Worm (Caenorhabditis elegans) whole organism, late embryonic: ENCODE results near the gene F10E7.2.
A peak's percentile ranks its signal among the peaks of the same experiment; 100 is the strongest.
"Not testable (repeated sequence)": the region's sequence is repeated elsewhere in the genome, so short reads cannot be mapped to it uniquely, and the experiment has no call there.

ENCODE experiments used
- C08G9.2 ChIP-seq: sonication (generic microtip); optimal IDR thresholded peaks from 2 replicates; lab custom pipeline; 2016; ENCODE audit warnings: mild to moderate bottlenecking, missing genetic modification characterization, moderate library complexity, missing compliant biosample characterization
- F13H6.1 ChIP-seq: sonication (generic microtip); optimal IDR thresholded peaks from 2 replicates; lab custom pipeline; 2016; ENCODE audit warnings: missing genetic modification characterization, missing compliant biosample characterization
- K02D7.2 ChIP-seq: sonication (generic microtip); optimal IDR thresholded peaks from 2 replicates; lab custom pipeline; 2017; ENCODE audit warnings: mild to moderate bottlenecking, missing genetic modification characterization, missing compliant biosample characterization
- T23F11.4 ChIP-seq: fragments of 200-800 bp; sonication (Bioruptor generic); optimal IDR thresholded peaks from 2 replicates; lab custom pipeline; 2018; ENCODE audit warnings: mild to moderate bottlenecking, missing genetic modification characterization, missing compliant biosample characterization
- ama-1 ChIP-seq: fragments of 150-350 bp; optimal IDR thresholded peaks from 2 replicates; lab custom pipeline; 2014
- ceh-14 ChIP-seq: sonication (generic microtip); optimal IDR thresholded peaks from 2 replicates; lab custom pipeline; 2016; ENCODE audit warnings: missing genotype, missing genetic modification characterization, missing compliant biosample characterization
- ceh-18 ChIP-seq: sonication (generic microtip); optimal IDR thresholded peaks from 2 replicates; lab custom pipeline; 2016; ENCODE audit warnings: missing genetic modification characterization, missing compliant biosample characterization
- ceh-2 ChIP-seq: sonication (generic microtip); optimal IDR thresholded peaks from 2 replicates; lab custom pipeline; 2016; ENCODE audit warnings: missing genotype, missing genetic modification characterization, missing compliant biosample characterization
- che-1 ChIP-seq: sonication (generic microtip); optimal IDR thresholded peaks from 2 replicates; lab custom pipeline; 2016; ENCODE audit warnings: mild to moderate bottlenecking, missing genetic modification characterization, missing compliant biosample characterization
- dmd-4 ChIP-seq: sonication (generic microtip); optimal IDR thresholded peaks from 2 replicates; lab custom pipeline; 2016; ENCODE audit warnings: borderline replicate concordance, missing genetic modification characterization, missing compliant biosample characterization
- elt-4 ChIP-seq: sonication (generic microtip); optimal IDR thresholded peaks from 2 replicates; lab custom pipeline; 2016; ENCODE audit warnings: missing genetic modification characterization, missing compliant biosample characterization
- ets-4 ChIP-seq: sonication (generic microtip); optimal IDR thresholded peaks from 2 replicates; lab custom pipeline; 2016; ENCODE audit warnings: missing genetic modification characterization, missing compliant biosample characterization
- fax-1 ChIP-seq: sonication (generic microtip); optimal IDR thresholded peaks from 2 replicates; lab custom pipeline; 2016; ENCODE audit warnings: missing genotype, missing genetic modification characterization, missing compliant biosample characterization
- hlh-13 ChIP-seq: fragments of 200-800 bp; sonication (Bioruptor generic); optimal IDR thresholded peaks from 2 replicates; lab custom pipeline; 2018; ENCODE audit warnings: mild to moderate bottlenecking, missing genetic modification characterization, missing compliant biosample characterization
- hlh-15 ChIP-seq: sonication (generic microtip); optimal IDR thresholded peaks from 2 replicates; lab custom pipeline; 2016; ENCODE audit warnings: missing genetic modification characterization, missing compliant biosample characterization
- lim-6 ChIP-seq: sonication (generic microtip); optimal IDR thresholded peaks from 2 replicates; lab custom pipeline; 2016; ENCODE audit warnings: missing genetic modification characterization, missing compliant biosample characterization
- lin-11 ChIP-seq: fragments of 200-800 bp; sonication (Bioruptor generic); optimal IDR thresholded peaks from 2 replicates; lab custom pipeline; 2018; ENCODE audit warnings: mild to moderate bottlenecking, missing genetic modification characterization, missing compliant biosample characterization
- madf-2 ChIP-seq: sonication (generic microtip); optimal IDR thresholded peaks from 2 replicates; lab custom pipeline; 2017; ENCODE audit warnings: missing genetic modification characterization, missing compliant biosample characterization
- nfya-1 ChIP-seq: sonication (generic microtip); optimal IDR thresholded peaks from 2 replicates; lab custom pipeline; 2017; ENCODE audit warnings: missing genetic modification characterization, mild to moderate bottlenecking, missing compliant biosample characterization, antibody characterized with exemption, moderate library complexity
- nhr-232 ChIP-seq: sonication (generic microtip); optimal IDR thresholded peaks from 2 replicates; lab custom pipeline; 2016; ENCODE audit warnings: missing genetic modification characterization, missing compliant biosample characterization
- pag-3 ChIP-seq: sonication (generic microtip); optimal IDR thresholded peaks from 2 replicates; lab custom pipeline; 2016; ENCODE audit warnings: missing compliant biosample characterization, missing genetic modification characterization, borderline replicate concordance
- pat-9 ChIP-seq: fragments of 200-800 bp; sonication (Bioruptor generic); optimal IDR thresholded peaks from 2 replicates; lab custom pipeline; 2018; ENCODE audit warnings: mild to moderate bottlenecking, missing genetic modification characterization, moderate library complexity, missing compliant biosample characterization
- pqm-1 ChIP-seq: sonication (generic microtip); optimal IDR thresholded peaks from 2 replicates; lab custom pipeline; 2016; ENCODE audit warnings: missing genetic modification characterization, missing compliant biosample characterization
- ref-2 ChIP-seq: sonication (generic microtip); optimal IDR thresholded peaks from 2 replicates; lab custom pipeline; 2016; ENCODE audit warnings: missing genetic modification characterization, missing compliant biosample characterization
- rnt-1 ChIP-seq: sonication (generic microtip); optimal IDR thresholded peaks from 2 replicates; lab custom pipeline; 2016; ENCODE audit warnings: missing genetic modification characterization, missing compliant biosample characterization
- sdc-2 ChIP-seq: sonication (generic microtip); optimal IDR thresholded peaks from 2 replicates; lab custom pipeline; 2016; ENCODE audit warnings: missing genotype, missing genetic modification characterization, missing compliant biosample characterization
- syd-9 ChIP-seq: sonication (generic microtip); optimal IDR thresholded peaks from 2 replicates; lab custom pipeline; 2016; ENCODE audit warnings: mild to moderate bottlenecking, missing genetic modification characterization, moderate library complexity, missing compliant biosample characterization
- tbx-7 ChIP-seq: sonication (generic microtip); optimal IDR thresholded peaks from 2 replicates; lab custom pipeline; 2016; ENCODE audit warnings: missing genotype, missing genetic modification characterization, missing compliant biosample characterization
- ttx-3 ChIP-seq: sonication (generic microtip); optimal IDR thresholded peaks from 2 replicates; lab custom pipeline; 2016; ENCODE audit warnings: missing genetic modification reagents, missing genetic modification characterization, missing compliant biosample characterization
- unc-3 ChIP-seq, 2 experiments: fragments of 200-800 bp in 1 of 2; sonication (Bioruptor generic) in 1 of 2; sonication (generic microtip) in 1 of 2; conservative IDR thresholded peaks in 1 of 2; optimal IDR thresholded peaks in 1 of 2; 2 replicates each; pipeline versions ENCODE4 v1.3.6 to Lab custom; 2016 to 2022; ENCODE audit warnings: missing compliant biosample characterization in 2 of 2, missing genetic modification characterization in 2 of 2, missing genetic modification reagents in 1 of 2
- unc-42 ChIP-seq: sonication (generic microtip); optimal IDR thresholded peaks from 2 replicates; lab custom pipeline; 2016; ENCODE audit warnings: missing genotype, missing genetic modification characterization, missing compliant biosample characterization
- unc-55 ChIP-seq: sonication (generic microtip); optimal IDR thresholded peaks from 2 replicates; lab custom pipeline; 2017; ENCODE audit warnings: missing biosample characterization, missing genetic modification reagents, missing genetic modification characterization
- zip-5 ChIP-seq: sonication (generic microtip); optimal IDR thresholded peaks from 2 replicates; lab custom pipeline; 2016; ENCODE audit warnings: missing genetic modification characterization, missing compliant biosample characterization

The F10E7.2 gene

DNA sequence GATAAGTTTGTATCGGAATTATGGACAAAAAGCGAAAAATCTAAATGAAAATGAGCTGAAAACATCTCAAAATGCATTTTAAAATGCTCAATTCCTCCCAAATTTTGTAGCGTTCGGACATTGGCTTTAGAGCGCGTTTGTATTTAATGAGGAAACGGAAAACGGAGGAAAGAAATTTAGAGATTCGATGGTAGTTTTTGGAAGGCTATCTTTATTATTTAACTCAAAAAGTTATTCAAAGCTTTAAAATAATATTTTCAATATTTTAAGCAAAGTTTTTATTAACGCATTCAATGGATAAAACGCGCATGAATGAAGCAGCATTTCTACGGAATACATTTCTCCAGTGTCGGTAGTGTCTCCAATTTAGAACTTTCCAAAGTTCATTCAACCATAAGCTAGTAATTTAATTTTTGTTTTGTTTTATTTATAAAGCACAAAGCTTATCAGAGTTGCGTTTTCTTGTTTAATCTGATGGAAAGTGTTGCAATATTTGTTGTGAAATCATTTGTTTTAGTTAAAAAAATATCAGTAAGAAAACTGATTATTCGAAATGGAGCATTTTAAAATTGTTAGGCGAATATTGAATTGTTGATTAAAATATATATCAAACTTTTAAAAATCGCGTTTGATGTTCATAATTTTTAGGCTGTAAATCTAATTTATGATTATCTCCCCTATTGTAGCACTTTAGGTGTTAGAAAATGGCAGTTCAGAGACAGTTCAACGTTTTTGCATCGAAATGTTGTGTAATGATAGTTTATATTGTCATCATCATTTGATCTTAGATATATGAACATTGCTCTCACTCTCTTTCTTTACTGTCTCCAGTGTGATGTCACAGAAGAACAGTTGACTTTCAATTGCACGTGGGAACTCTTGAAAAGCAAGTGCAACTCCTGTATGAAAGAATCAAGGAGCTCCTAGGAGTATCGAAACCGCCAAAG lies 49.2 kb upstream of the F10E7.2 start (continued):
- no peak for TF ChIP-seq ttx-3 (tag; lab: Kevin White, UChicago)
- TF ChIP-seq rnt-1 (tag; lab: Kevin White, UChicago) = peak; percentile 82
- no peak for TF ChIP-seq lin-11
- TF ChIP-seq ceh-2 (tag; lab: Kevin White, UChicago) = peak; percentile 84
- TF ChIP-seq zip-5 (tag; lab: Kevin White, UChicago) = peak; percentile 89

DNA sequence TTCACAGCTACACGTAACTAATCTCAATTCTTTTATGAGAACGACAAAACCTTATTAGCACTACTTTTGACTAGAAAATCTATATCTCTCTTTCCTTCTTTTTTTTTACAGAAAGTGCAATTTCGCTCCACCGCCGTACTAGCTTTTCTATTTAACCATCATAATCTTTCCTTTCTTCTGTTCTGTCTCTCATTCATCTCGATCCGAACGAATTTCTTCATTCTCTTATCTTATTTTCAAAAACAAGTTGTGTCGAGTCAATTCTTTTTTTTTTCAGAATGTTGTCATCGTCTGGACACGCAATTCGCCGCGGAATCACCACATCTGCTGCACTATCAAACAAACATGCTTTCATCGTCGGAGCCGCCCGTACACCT lies 48.5 kb upstream of the F10E7.2 start, which contains the start of gene kat-1:
Gene kat-1, plus strand, starts transcription at position 278 of the 377 bp plus-strand sequence.
- no peak for TF ChIP-seq pqm-1 (tag; lab: Kevin White, UChicago)
- no peak for TF ChIP-seq hlh-13 (GFP tag; lab: Kevin White, UChicago)
- TF ChIP-seq tbx-7 = no peak
- no peak for TF ChIP-seq C08G9.2 (tag; lab: Kevin White, UChicago)
- no peak for TF ChIP-seq ama-1 (lab: Kevin White, UChicago)
- TF ChIP-seq nhr-232 (tag; lab: Kevin White, UChicago) = no peak
- TF ChIP-seq T23F11.4 (GFP tag; lab: Kevin White, UChicago) = no peak

DNA sequence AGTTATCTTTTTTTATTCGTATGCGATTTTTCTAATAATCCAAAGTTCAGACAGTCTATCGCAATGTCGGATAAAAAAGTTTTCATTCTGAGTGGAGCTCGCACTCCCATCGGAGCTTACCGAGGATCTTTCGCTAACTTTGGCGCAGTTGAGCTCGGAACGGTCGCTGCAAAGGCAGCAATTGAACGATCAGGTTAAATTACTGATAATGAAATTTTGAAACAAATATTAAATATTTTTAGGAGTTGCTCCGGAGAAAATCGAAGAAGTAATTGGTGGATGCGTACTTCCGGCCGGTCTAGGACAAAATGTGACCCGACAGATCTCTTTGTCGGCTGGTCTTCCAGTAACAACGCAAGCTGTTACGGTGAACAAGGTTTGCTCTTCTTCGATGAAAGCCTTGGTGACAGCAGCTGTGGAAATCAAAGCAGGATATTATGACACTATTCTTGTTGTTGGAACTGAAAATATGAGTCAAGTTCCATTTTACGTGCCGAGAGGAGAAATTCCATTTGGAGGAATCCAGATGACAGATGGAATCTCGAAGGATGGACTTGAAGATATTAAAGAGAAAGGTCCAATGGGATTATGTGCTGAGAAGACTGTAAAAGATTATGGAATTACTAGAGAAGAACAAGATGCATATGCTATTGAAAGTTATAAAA lies 46.3 kb upstream of the F10E7.2 start, which contains the start of gene T02G5.7:
Gene T02G5.7, plus strand, starts transcription at position 51 of the 665 bp plus-strand sequence.
- TF ChIP-seq che-1 (no peak), unc-42 (tag; lab: Kevin White, UChicago) (no peak), ref-2 (tag; lab: Kevin White, UChicago) (no peak), elt-4 (no peak), syd-9 (tag; lab: Kevin White, UChicago) (no peak), pag-3 (tag; lab: Kevin White, UChicago) (no peak), pat-9 (no peak), ceh-14 (tag; lab: Kevin White, UChicago) (no peak), hlh-15 (no peak), nfya-1 (no peak), K02D7.2 (tag; lab: Kevin White, UChicago) (no peak), ceh-18 (tag; lab: Kevin White, UChicago) (no peak), unc-55 (GFP tag; lab: Kevin White, UChicago) (no peak), ets-4 (tag; lab: Kevin White, UChicago) (no peak), tbx-7 (no peak), madf-2 (tag; lab: Kevin White, UChicago) (no peak), unc-3 (GFP tag; conservative IDR thresholded peaks at IDR 0.05; lab: Robert Waterston, UW) (no peak), unc-3 (tag; optimal IDR thresholded peaks at IDR 0.05; lab: Kevin White, UChicago) (no peak)

ce11 chrII:7084021-7084420 lies 38.0 kb upstream of the F10E7.2 start, which contains the start of the genes T02G5.14 and T02G5.15:
TSS of gene T02G5.14 (plus strand) at chrII:7084321.
TSS of gene T02G5.15 (plus strand) at chrII:7084321.
- not testable (repeated sequence) for TF ChIP-seq F13H6.1; ceh-14 (tag; lab: Kevin White, UChicago); dmd-4
- TF ChIP-seq, all 69 proteins: peak for 0; not testable (repeated sequence) for 69

- TF ChIP-seq C08G9.2 (tag; lab: Kevin White, UChicago) (no peak), ref-2 (tag; lab: Kevin White, UChicago) (no peak), fax-1 (tag; lab: Kevin White, UChicago) (no peak), unc-42 (tag; lab: Kevin White, UChicago) (peak; percentile 39), lim-6 (tag; lab: Kevin White, UChicago) (no peak), sdc-2 (no peak), hlh-15 (no peak)
- TF ChIP-seq, all 69 proteins: peak for 1
Observed at ce11 chrII:7090085-7090484, 32.0 kb upstream of the F10E7.2 start.
